Worm (Caenorhabditis elegans) whole organism, early embryonic: Measurements from ENCODE around the gene exc-15.

Source experiments
- B0310.2 ChIP-seq: sonication (generic microtip); optimal IDR thresholded peaks from 2 replicates; lab custom pipeline; 2016; ENCODE audit warnings: mild to moderate bottlenecking, missing genetic modification characterization, missing compliant biosample characterization
- ama-1 ChIP-seq: fragments of 150-350 bp; optimal IDR thresholded peaks from 2 replicates; lab custom pipeline; 2014
- ceh-36 ChIP-seq: sonication (generic microtip); optimal IDR thresholded peaks from 2 replicates; lab custom pipeline; 2016; ENCODE audit warnings: missing genetic modification characterization, inconsistent platforms, missing compliant biosample characterization
- ets-7 ChIP-seq: sonication (generic microtip); optimal IDR thresholded peaks from 2 replicates; lab custom pipeline; 2016; ENCODE audit warnings: missing genotype, missing genetic modification characterization, missing compliant biosample characterization
- hmg-4 ChIP-seq: fragments of 200-800 bp; sonication (Bioruptor generic); optimal IDR thresholded peaks from 2 replicates; lab custom pipeline; 2018; ENCODE audit warnings: mild to moderate bottlenecking, missing genetic modification characterization, missing compliant biosample characterization
- pes-1 ChIP-seq: fragments of 200-800 bp; sonication (Bioruptor generic); IDR thresholded peaks from 2 replicates; pipeline ENCODE4 v1.3.6; 2022; ENCODE audit warnings: missing genetic modification reagents, missing genetic modification characterization, missing compliant biosample characterization
- scrt-1 ChIP-seq: fragments of 200-800 bp; sonication (Bioruptor generic); IDR thresholded peaks from 2 replicates; pipeline ENCODE4 v1.3.6; 2022; ENCODE audit warnings: missing genetic modification characterization, missing compliant biosample characterization
- sea-1 ChIP-seq: fragments of 200-800 bp; sonication (Bioruptor generic); conservative IDR thresholded peaks from 2 replicates; pipeline ENCODE4 v1.3.6; 2022; ENCODE audit warnings: missing genetic modification characterization, missing compliant biosample characterization
- tbx-37 ChIP-seq: fragments of 200-800 bp; sonication (Bioruptor generic); conservative IDR thresholded peaks from 2 replicates; pipeline ENCODE4 v1.3.6; 2022; ENCODE audit warnings: missing genetic modification reagents, missing genetic modification characterization, missing compliant biosample characterization

DNA sequence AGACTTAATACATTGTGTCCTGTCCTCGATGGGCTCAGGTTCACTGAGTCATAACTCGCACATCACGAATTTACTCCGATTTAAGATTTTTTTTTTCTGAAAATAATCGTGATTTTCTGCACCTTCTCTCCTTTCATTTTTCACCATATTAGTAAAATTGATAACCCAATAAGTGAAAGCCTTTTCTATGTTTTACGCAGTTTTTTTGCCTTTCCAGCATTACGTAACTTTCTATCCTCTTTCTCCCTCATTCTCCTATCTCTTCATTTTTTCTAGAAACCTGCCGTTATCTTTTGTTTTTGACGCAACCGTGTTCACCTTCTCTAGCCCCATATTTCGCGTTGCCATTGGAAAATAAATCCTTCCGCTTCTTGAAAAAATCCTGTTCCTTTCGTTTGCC lies 46.0 kb upstream of the exc-15 start:
- TF ChIP-seq ets-7 (no peak), ama-1 (lab: Kevin White, UChicago) (no peak), sea-1 (GFP tag; lab: Robert Waterston, UW) (no peak), B0310.2 (tag; lab: Kevin White, UChicago) (no peak), scrt-1 (GFP tag; lab: Robert Waterston, UW) (no peak), ceh-36 (tag; lab: Kevin White, UChicago) (no peak), hmg-4 (GFP tag; lab: Kevin White, UChicago) (no peak), tbx-37 (no peak), pes-1 (GFP tag; lab: Robert Waterston, UW) (no peak)
